Worm (Caenorhabditis elegans) whole organism, midembryonic: Measurements from ENCODE around the gene srh-40.

Source experiments
- cog-1 ChIP-seq: sonication (generic microtip); optimal IDR thresholded peaks from 2 replicates; lab custom pipeline; 2016; ENCODE audit warnings: missing genetic modification characterization, missing compliant biosample characterization
- flt-1 ChIP-seq: fragments of 200-800 bp; sonication (Bioruptor generic); IDR thresholded peaks from 2 replicates; pipeline ENCODE4 v1.3.6; 2022; ENCODE audit warnings: missing genetic modification characterization, missing compliant biosample characterization
- klf-2 ChIP-seq: fragments of 200-800 bp; sonication (Bioruptor generic); conservative IDR thresholded peaks from 2 replicates; pipeline ENCODE4 v1.3.6; 2022; ENCODE audit warnings: missing genetic modification reagents, missing genetic modification characterization, missing compliant biosample characterization
- ref-1 ChIP-seq: fragments of 200-800 bp; sonication (Bioruptor generic); conservative IDR thresholded peaks from 2 replicates; pipeline ENCODE4 v1.3.6; 2022; ENCODE audit warnings: missing genetic modification reagents, missing genetic modification characterization, missing compliant biosample characterization
- tab-1 ChIP-seq: fragments of 200-800 bp; sonication (Bioruptor generic); IDR thresholded peaks from 2 replicates; pipeline ENCODE4 v1.3.6; 2022; ENCODE audit warnings: missing genetic modification characterization, missing compliant biosample characterization

DNA sequence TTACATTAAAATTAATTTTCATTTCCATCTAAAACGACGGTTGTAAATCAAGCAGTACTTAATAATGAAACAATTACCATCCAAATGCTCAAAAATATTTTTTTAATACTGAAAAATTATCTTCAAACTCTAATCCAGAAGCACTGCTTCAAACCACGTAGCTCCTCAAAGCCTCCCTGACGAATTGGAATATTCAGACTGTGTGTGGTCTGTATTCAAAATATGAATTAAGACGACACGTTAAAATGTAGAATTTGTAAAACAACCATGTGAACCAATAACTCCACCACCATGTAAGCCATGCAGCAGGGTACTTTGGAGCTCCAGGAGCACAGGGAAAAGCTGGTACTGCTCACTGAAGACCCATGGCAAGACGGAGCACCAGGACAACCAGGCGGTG, 31.2 kb upstream of the srh-40 start, which contains the start of gene F27B3.8:
- no peak for TF ChIP-seq tab-1 (GFP tag; lab: Robert Waterston, UW)
- TF ChIP-seq klf-2 = no peak
- TF ChIP-seq cog-1 (tag; lab: Kevin White, UChicago) = no peak
- no peak for TF ChIP-seq ref-1
- no peak for TF ChIP-seq flt-1
